Worm (Caenorhabditis elegans): ENCODE data around the gene jhdm-1.

DNA sequence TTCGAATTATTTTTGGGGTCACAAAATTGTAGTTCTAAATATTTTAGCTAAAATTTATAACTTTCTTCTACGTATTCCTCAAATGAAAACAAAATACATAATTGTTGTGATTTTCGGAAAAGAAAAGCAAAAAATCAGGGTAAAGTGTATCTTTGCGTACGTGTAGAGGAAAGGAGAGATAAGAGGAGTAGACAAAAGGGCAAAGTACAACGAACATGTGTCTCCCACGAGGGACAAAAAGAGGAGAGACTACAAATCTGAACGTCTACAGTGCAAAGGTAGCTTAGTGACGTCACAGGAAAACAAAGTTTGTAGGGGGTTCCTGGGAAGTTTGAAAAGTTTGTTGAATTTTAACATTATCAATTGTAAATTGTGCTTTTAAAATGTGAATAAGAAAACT is 6.8 kb upstream of the jhdm-1 start:
- TF ChIP-seq him-1 (tag; optimal IDR thresholded peaks at IDR 0.05) = no peak
- TF ChIP-seq dao-5 (tag; optimal IDR thresholded peaks at IDR 0.05) = no peak
- no peak for TF ChIP-seq W03F9.2 (tag; optimal IDR thresholded peaks at IDR 0.05)

Measured in whole organism, L4/young adult.